Worm (Caenorhabditis elegans) whole organism, late embryonic: ENCODE measurements around the gene ZK1128.3.

Source experiments
- C08G9.2 ChIP-seq: sonication (generic microtip); optimal IDR thresholded peaks from 2 replicates; lab custom pipeline; 2016; ENCODE audit warnings: mild to moderate bottlenecking, missing genetic modification characterization, moderate library complexity, missing compliant biosample characterization
- K02D7.2 ChIP-seq: sonication (generic microtip); optimal IDR thresholded peaks from 2 replicates; lab custom pipeline; 2017; ENCODE audit warnings: mild to moderate bottlenecking, missing genetic modification characterization, missing compliant biosample characterization
- ama-1 ChIP-seq: fragments of 150-350 bp; optimal IDR thresholded peaks from 2 replicates; lab custom pipeline; 2014
- ceh-24 ChIP-seq: sonication (generic microtip); optimal IDR thresholded peaks from 2 replicates; lab custom pipeline; 2016; ENCODE audit warnings: mild to moderate bottlenecking, missing genetic modification characterization, missing compliant biosample characterization
- ceh-9 ChIP-seq: sonication (generic microtip); optimal IDR thresholded peaks from 2 replicates; lab custom pipeline; 2016; ENCODE audit warnings: mild to moderate bottlenecking, missing genetic modification characterization, inconsistent platforms, missing compliant biosample characterization
- hlh-30 ChIP-seq: sonication (generic microtip); optimal IDR thresholded peaks from 2 replicates; lab custom pipeline; 2017; ENCODE audit warnings: antibody characterized with exemption, missing genetic modification characterization, missing compliant biosample characterization; ENCODE audit not compliant: insufficient read depth
- pha-4 ChIP-seq: fragments of 150-350 bp; optimal IDR thresholded peaks from 2 replicates; lab custom pipeline; 2018; ENCODE audit warnings: missing biosample characterization, missing genetic modification reagents, missing genetic modification characterization
- syd-9 ChIP-seq: sonication (generic microtip); optimal IDR thresholded peaks from 2 replicates; lab custom pipeline; 2016; ENCODE audit warnings: mild to moderate bottlenecking, missing genetic modification characterization, moderate library complexity, missing compliant biosample characterization
- ttx-3 ChIP-seq: sonication (generic microtip); optimal IDR thresholded peaks from 2 replicates; lab custom pipeline; 2016; ENCODE audit warnings: missing genetic modification reagents, missing genetic modification characterization, missing compliant biosample characterization
- unc-55 ChIP-seq: sonication (generic microtip); optimal IDR thresholded peaks from 2 replicates; lab custom pipeline; 2017; ENCODE audit warnings: missing biosample characterization, missing genetic modification reagents, missing genetic modification characterization

DNA sequence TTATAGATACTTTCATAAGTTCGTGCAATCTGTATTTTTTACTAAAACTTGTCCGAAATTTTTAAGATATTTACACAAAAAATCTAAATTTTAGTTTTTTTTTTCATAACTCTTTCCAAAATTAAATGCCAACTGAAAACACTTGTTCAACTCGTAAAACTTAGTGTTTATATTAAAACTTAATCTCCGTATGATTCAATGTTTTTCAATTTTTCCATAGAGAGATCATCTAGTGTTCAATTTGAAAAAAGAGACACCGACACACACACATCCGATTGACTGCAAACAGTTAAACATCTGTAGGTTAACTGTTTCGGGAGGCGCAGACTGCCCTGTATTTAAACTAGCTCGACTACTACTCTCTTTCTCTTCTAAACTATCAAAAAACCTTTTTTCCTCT lies 9.7 kb downstream of the ZK1128.3 start, which contains the start of gene T16H12.9:
- TF ChIP-seq K02D7.2 (tag; lab: Kevin White, UChicago) (no peak), unc-55 (GFP tag; lab: Kevin White, UChicago) (no peak), ceh-9 (tag; lab: Kevin White, UChicago) (no peak), hlh-30 (tag; lab: Kevin White, UChicago) (no peak), ceh-24 (no peak), ttx-3 (tag; lab: Kevin White, UChicago) (no peak), pha-4 (tag; lab: Kevin White, UChicago) (no peak), syd-9 (tag; lab: Kevin White, UChicago) (no peak), ama-1 (lab: Kevin White, UChicago) (no peak), C08G9.2 (no peak)
